Fruit fly (Drosophila melanogaster) whole organism, prepupa: ENCODE results near the gene CG13901.

ENCODE experiments used
- Blimp-1 ChIP-seq: fragments of 200-800 bp; sonication (Bioruptor generic); optimal IDR thresholded peaks from 3 replicates; lab custom pipeline; 2017; ENCODE audit warnings: missing biosample characterization, missing genetic modification characterization, mild to moderate bottlenecking, moderate library complexity, missing genetic modification reagents
- CG10631 ChIP-seq: fragments of 200-800 bp; sonication (Bioruptor generic); optimal IDR thresholded peaks from 2 replicates; lab custom pipeline; 2016; ENCODE audit warnings: missing biosample characterization, missing genetic modification characterization
- CG10669 ChIP-seq: fragments of 200-800 bp; sonication (Bioruptor generic); optimal IDR thresholded peaks from 3 replicates; lab custom pipeline; 2018; ENCODE audit warnings: missing biosample characterization, mild to moderate bottlenecking, missing genetic modification characterization, moderate library complexity
- CG11294 ChIP-seq: fragments of 200-800 bp; sonication (Bioruptor generic); IDR thresholded peaks from 2 replicates; pipeline ENCODE4 v1.3.6; 2022; ENCODE audit warnings: missing biosample characterization, missing genetic modification characterization
- CG11762 ChIP-seq: fragments of 200-800 bp; sonication (Bioruptor generic); optimal IDR thresholded peaks from 3 replicates; lab custom pipeline; 2016; ENCODE audit warnings: missing biosample characterization, missing genetic modification characterization; ENCODE audit not compliant: insufficient read depth
- CG11902 ChIP-seq: fragments of 200-800 bp; sonication (Bioruptor generic); optimal IDR thresholded peaks from 3 replicates; lab custom pipeline; 2016; ENCODE audit warnings: missing biosample characterization, missing genetic modification characterization
- CG15336 ChIP-seq: fragments of 200-800 bp; sonication (Bioruptor generic); IDR thresholded peaks from 2 replicates; pipeline ENCODE4 v1.3.6; 2022; ENCODE audit warnings: missing biosample characterization, missing genetic modification characterization
- CG1621 ChIP-seq: fragments of 200-800 bp; sonication (Bioruptor generic); optimal IDR thresholded peaks from 3 replicates; lab custom pipeline; 2018; ENCODE audit warnings: missing biosample characterization, mild to moderate bottlenecking, missing genetic modification characterization
- CG16779 ChIP-seq: fragments of 200-800 bp; sonication (Bioruptor generic); optimal IDR thresholded peaks from 3 replicates; lab custom pipeline; 2017; ENCODE audit warnings: missing biosample characterization, mild to moderate bottlenecking, missing genetic modification characterization
- CG31627 ChIP-seq: fragments of 200-800 bp; sonication (Bioruptor generic); optimal IDR thresholded peaks from 3 replicates; lab custom pipeline; 2016; ENCODE audit warnings: missing biosample characterization, missing genetic modification characterization
- CG32006 ChIP-seq: fragments of 200-800 bp; sonication (Bioruptor generic); optimal IDR thresholded peaks from 3 replicates; lab custom pipeline; 2017; ENCODE audit warnings: missing biosample characterization, mild to moderate bottlenecking, missing genetic modification characterization
- CG3919 ChIP-seq: fragments of 200-800 bp; sonication (Bioruptor generic); optimal IDR thresholded peaks from 3 replicates; lab custom pipeline; 2016; ENCODE audit warnings: missing biosample characterization, missing genetic modification characterization
- CG4318 ChIP-seq: fragments of 200-800 bp; sonication (Bioruptor generic); optimal IDR thresholded peaks from 3 replicates; lab custom pipeline; 2017; ENCODE audit warnings: missing biosample characterization, mild to moderate bottlenecking, missing genetic modification characterization
- CG6163 ChIP-seq: fragments of 200-800 bp; sonication (Bioruptor generic); IDR thresholded peaks from 3 replicates; pipeline ENCODE4 v1.3.6; 2022; ENCODE audit warnings: missing biosample characterization, missing genetic modification characterization
- CG6276 ChIP-seq: fragments of 200-800 bp; sonication (Bioruptor generic); optimal IDR thresholded peaks from 2 replicates; lab custom pipeline; 2017; ENCODE audit warnings: missing biosample characterization, mild to moderate bottlenecking, missing genetic modification characterization
- CG6792 ChIP-seq: fragments of 200-800 bp; sonication (Bioruptor generic); optimal IDR thresholded peaks from 3 replicates; lab custom pipeline; 2016; ENCODE audit warnings: missing biosample characterization, missing genetic modification characterization
- CG6808 ChIP-seq: fragments of 200-800 bp; sonication (Bioruptor generic); optimal IDR thresholded peaks from 3 replicates; lab custom pipeline; 2017; ENCODE audit warnings: missing biosample characterization, missing genetic modification characterization, mild to moderate bottlenecking, moderate library complexity, missing genetic modification reagents
- CG6854 ChIP-seq: fragments of 200-800 bp; sonication (Bioruptor generic); optimal IDR thresholded peaks from 2 replicates; lab custom pipeline; 2017; ENCODE audit warnings: missing biosample characterization, mild to moderate bottlenecking, missing genetic modification characterization
- CG8119 ChIP-seq: fragments of 200-800 bp; sonication (Bioruptor generic); IDR thresholded peaks from 3 replicates; pipeline ENCODE4 v1.3.6; 2022; ENCODE audit warnings: missing biosample characterization, missing genetic modification characterization
- CG8319 ChIP-seq: fragments of 200-800 bp; sonication (Bioruptor generic); optimal IDR thresholded peaks from 3 replicates; lab custom pipeline; 2016; ENCODE audit warnings: missing biosample characterization, missing genetic modification characterization
- CG8632 ChIP-seq: fragments of 200-800 bp; sonication (Bioruptor generic); optimal IDR thresholded peaks from 3 replicates; lab custom pipeline; 2016; ENCODE audit warnings: missing biosample characterization, missing genetic modification characterization
- CG9139 ChIP-seq: fragments of 200-800 bp; sonication (Bioruptor generic); optimal IDR thresholded peaks from 3 replicates; lab custom pipeline; 2017; ENCODE audit warnings: missing biosample characterization, mild to moderate bottlenecking, missing genetic modification characterization
- Eip75B ChIP-seq: fragments of 200-800 bp; sonication (Bioruptor generic); optimal IDR thresholded peaks from 3 replicates; lab custom pipeline; 2016; ENCODE audit warnings: missing biosample characterization, missing genetic modification characterization
- Eip93F ChIP-seq: fragments of 200-800 bp; sonication (Bioruptor generic); optimal IDR thresholded peaks from 2 replicates; lab custom pipeline; 2016; ENCODE audit warnings: missing biosample characterization, mild to moderate bottlenecking, missing genetic modification characterization
- Ets21C ChIP-seq: fragments of 200-800 bp; sonication (Bioruptor generic); optimal IDR thresholded peaks from 3 replicates; lab custom pipeline; 2016; ENCODE audit warnings: missing biosample characterization, missing genetic modification characterization
- Ets96B ChIP-seq: fragments of 200-800 bp; optimal IDR thresholded peaks from 2 replicates; lab custom pipeline; 2019; ENCODE audit warnings: missing biosample characterization, mild to moderate bottlenecking, missing genetic modification characterization, moderate library complexity
- Gug ChIP-seq: fragments of 200-800 bp; sonication (Bioruptor generic); IDR thresholded peaks from 2 replicates; pipeline ENCODE4 v1.3.6; 2022; ENCODE audit warnings: missing biosample characterization, missing genetic modification characterization
- Hr38 ChIP-seq: sonication (Bioruptor generic); optimal IDR thresholded peaks from 2 replicates; lab custom pipeline; 2016; ENCODE audit warnings: missing biosample characterization, missing genetic modification characterization
- Hr39 ChIP-seq: fragments of 200-800 bp; sonication (Bioruptor generic); optimal IDR thresholded peaks from 2 replicates; lab custom pipeline; 2016; ENCODE audit warnings: missing biosample characterization, missing genetic modification characterization
- Lpt ChIP-seq: fragments of 200-800 bp; sonication (Bioruptor generic); optimal IDR thresholded peaks from 3 replicates; lab custom pipeline; 2016; ENCODE audit warnings: missing biosample characterization, missing genetic modification characterization
- OdsH ChIP-seq: fragments of 200-800 bp; sonication (Bioruptor generic); optimal IDR thresholded peaks from 3 replicates; lab custom pipeline; 2016; ENCODE audit warnings: missing biosample characterization, missing genetic modification characterization
- Smox ChIP-seq: fragments of 200-800 bp; sonication (Bioruptor generic); optimal IDR thresholded peaks from 3 replicates; lab custom pipeline; 2016; ENCODE audit warnings: missing biosample characterization, missing genetic modification characterization
- Sox102F ChIP-seq: fragments of 200-800 bp; sonication (Bioruptor generic); optimal IDR thresholded peaks from 2 replicates; lab custom pipeline; 2016; ENCODE audit warnings: missing biosample characterization, mild to moderate bottlenecking, missing genetic modification characterization
- Sox14 ChIP-seq: fragments of 200-800 bp; sonication (Bioruptor generic); optimal IDR thresholded peaks from 3 replicates; lab custom pipeline; 2016; ENCODE audit warnings: missing biosample characterization, missing genetic modification characterization
- Sox15 ChIP-seq: fragments of 200-800 bp; sonication (Bioruptor generic); optimal IDR thresholded peaks from 3 replicates; lab custom pipeline; 2016; ENCODE audit warnings: missing biosample characterization, missing genetic modification characterization
- achi ChIP-seq: fragments of 200-800 bp; sonication (Bioruptor generic); optimal IDR thresholded peaks from 3 replicates; lab custom pipeline; 2016; ENCODE audit warnings: missing biosample characterization, missing genetic modification characterization
- acj6 ChIP-seq: fragments of 200-800 bp; sonication (Bioruptor generic); optimal IDR thresholded peaks from 3 replicates; lab custom pipeline; 2016; ENCODE audit warnings: missing biosample characterization, missing genetic modification characterization
- cyc ChIP-seq: fragments of 200-800 bp; sonication (Bioruptor generic); optimal IDR thresholded peaks from 3 replicates; lab custom pipeline; 2016; ENCODE audit warnings: missing biosample characterization, missing genetic modification characterization
- dac ChIP-seq: fragments of 200-800 bp; sonication (Bioruptor generic); optimal IDR thresholded peaks from 2 replicates; lab custom pipeline; 2017; ENCODE audit warnings: missing biosample characterization, mild to moderate bottlenecking, missing genetic modification characterization
- eg ChIP-seq: fragments of 200-800 bp; sonication (Bioruptor generic); IDR thresholded peaks from 3 replicates; pipeline ENCODE4 v1.3.6; 2022; ENCODE audit warnings: missing biosample characterization, missing genetic modification characterization
- esn ChIP-seq: fragments of 200-800 bp; sonication (Bioruptor generic); optimal IDR thresholded peaks from 2 replicates; lab custom pipeline; 2016; ENCODE audit warnings: missing biosample characterization, mild to moderate bottlenecking, missing genetic modification characterization, moderate library complexity
- fd59A ChIP-seq: fragments of 200-800 bp; sonication (Bioruptor generic); optimal IDR thresholded peaks from 2 replicates; lab custom pipeline; 2017; ENCODE audit warnings: missing biosample characterization, mild to moderate bottlenecking, missing genetic modification characterization, missing genetic modification reagents
- fkh ChIP-seq: fragments of 200-800 bp; sonication (Bioruptor generic); optimal IDR thresholded peaks from 3 replicates; lab custom pipeline; 2017; ENCODE audit warnings: missing biosample characterization, mild to moderate bottlenecking, missing genetic modification characterization, moderate library complexity
- lz ChIP-seq: fragments of 200-800 bp; sonication (Bioruptor generic); optimal IDR thresholded peaks from 3 replicates; lab custom pipeline; 2016; ENCODE audit warnings: missing biosample characterization, missing genetic modification characterization
- net ChIP-seq: fragments of 200-800 bp; sonication (Bioruptor generic); optimal IDR thresholded peaks from 3 replicates; lab custom pipeline; 2016; ENCODE audit warnings: missing biosample characterization, missing genetic modification characterization
- pdm3 ChIP-seq: fragments of 200-800 bp; sonication (Bioruptor generic); optimal IDR thresholded peaks from 3 replicates; lab custom pipeline; 2016; ENCODE audit warnings: missing biosample characterization, missing genetic modification characterization
- spab ChIP-seq: fragments of 200-800 bp; sonication (Bioruptor generic); optimal IDR thresholded peaks from 2 replicates; lab custom pipeline; 2017; ENCODE audit warnings: missing biosample characterization, mild to moderate bottlenecking, missing genetic modification characterization, missing genetic modification reagents
- svp ChIP-seq: fragments of 200-800 bp; sonication (Bioruptor generic); peaks from one replicate; lab custom pipeline; 2016; ENCODE audit warnings: missing biosample characterization, missing genetic modification characterization
- topi ChIP-seq: fragments of 200-800 bp; sonication (Bioruptor generic); optimal IDR thresholded peaks from 3 replicates; lab custom pipeline; 2016; ENCODE audit warnings: missing biosample characterization, missing genetic modification characterization
- vri ChIP-seq: fragments of 200-800 bp; sonication (Bioruptor generic); optimal IDR thresholded peaks from 3 replicates; lab custom pipeline; 2016; ENCODE audit warnings: missing biosample characterization, mild to moderate bottlenecking, missing genetic modification characterization

Gene CG13901

DNA sequence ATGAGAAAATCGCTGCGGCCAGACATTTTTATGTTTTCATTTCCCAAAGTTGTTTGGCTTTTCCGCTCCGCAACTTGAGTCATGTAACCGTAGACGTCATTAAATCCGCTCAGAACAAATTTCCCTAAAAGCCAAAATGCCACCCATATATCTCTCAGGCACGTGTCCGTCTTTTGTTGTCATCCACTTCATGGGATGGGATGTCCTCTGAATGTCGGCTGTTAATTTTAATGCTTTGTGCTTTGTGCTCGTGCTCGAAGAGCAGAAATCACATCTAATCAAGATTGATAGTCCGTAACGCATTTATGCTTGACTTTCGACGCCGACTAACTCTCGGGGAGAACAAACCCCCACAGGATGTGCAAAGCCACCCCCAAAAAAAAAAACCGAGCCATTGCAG lies 42.6 kb downstream of the CG13901 start:
- TF ChIP-seq Eip93F (GFP tag; lab: Kevin White, UChicago) (no peak), CG8319 (no peak), CG15336 (GFP tag; lab: Robert Waterston, UW) (no peak), spab (GFP tag; lab: Kevin White, UChicago) (no peak), CG11902 (GFP tag; lab: Kevin White, UChicago) (no peak), dac (GFP tag; lab: Kevin White, UChicago) (no peak), Gug (GFP tag; lab: Robert Waterston, UW) (no peak), net (GFP tag; lab: Kevin White, UChicago) (no peak)

DNA sequence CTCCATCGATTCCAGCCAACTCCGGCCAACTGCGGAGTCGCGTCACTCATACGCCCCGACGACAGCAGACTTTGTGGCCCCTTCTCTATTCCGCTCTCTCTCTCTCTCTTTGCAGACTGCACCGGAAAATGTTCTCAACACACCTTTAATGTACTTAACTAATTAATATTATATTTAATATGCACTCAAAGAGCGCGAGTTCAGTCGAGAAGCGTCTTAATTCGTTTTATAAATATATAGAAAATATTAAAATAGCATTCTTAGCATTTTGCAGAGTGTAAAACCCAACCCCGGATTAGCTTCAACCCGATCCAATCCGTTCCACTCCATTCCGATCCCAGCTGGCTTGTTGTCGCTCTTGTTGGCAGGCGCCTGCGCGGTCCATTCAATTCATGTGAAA lies 43.2 kb downstream of the CG13901 start:
- TF ChIP-seq CG8632, result no peak
- no peak for TF ChIP-seq topi (GFP tag; lab: Kevin White, UChicago)
- TF ChIP-seq Hr39 (GFP tag; lab: Kevin White, UChicago), result no peak
- TF ChIP-seq Sox15 (GFP tag; lab: Kevin White, UChicago), result no peak
- TF ChIP-seq dac (GFP tag; lab: Kevin White, UChicago), result no peak
- TF ChIP-seq CG6792, result no peak
- TF ChIP-seq achi, result peak; percentile 21
- no peak for TF ChIP-seq spab (GFP tag; lab: Kevin White, UChicago)
- TF ChIP-seq net (GFP tag; lab: Kevin White, UChicago), result no peak
- TF ChIP-seq fkh (GFP tag; lab: Kevin White, UChicago), result no peak
- no peak for TF ChIP-seq CG9139 (GFP tag; lab: Kevin White, UChicago)
- no peak for TF ChIP-seq Eip93F (GFP tag; lab: Kevin White, UChicago)
- no peak for TF ChIP-seq Ets96B (tag; lab: Kevin White, UChicago)
- no peak for TF ChIP-seq CG11902 (GFP tag; lab: Kevin White, UChicago)
- no peak for TF ChIP-seq esn
- TF ChIP-seq fd59A (GFP tag; lab: Kevin White, UChicago), result no peak
- TF ChIP-seq CG6854, result no peak
- TF ChIP-seq CG8319, result no peak
- no peak for TF ChIP-seq svp (GFP tag; lab: Kevin White, UChicago)
- TF ChIP-seq Sox14 (GFP tag; lab: Kevin White, UChicago), result no peak
- no peak for TF ChIP-seq CG10631 (GFP tag; lab: Kevin White, UChicago)
- TF ChIP-seq acj6 (GFP tag; lab: Kevin White, UChicago), result no peak
- TF ChIP-seq CG15336 (GFP tag; lab: Robert Waterston, UW), result peak; percentile 75
- no peak for TF ChIP-seq CG11294 (GFP tag; lab: Robert Waterston, UW)
- peak; percentile 17 for TF ChIP-seq pdm3 (GFP tag; lab: Kevin White, UChicago)
- no peak for TF ChIP-seq CG11762
- TF ChIP-seq CG16779 (tag; lab: Kevin White, UChicago), result no peak
- TF ChIP-seq eg, result peak; percentile 81
- peak; percentile 70 for TF ChIP-seq CG32006 (GFP tag; lab: Kevin White, UChicago)
- no peak for TF ChIP-seq CG6808 (GFP tag; lab: Kevin White, UChicago)
- TF ChIP-seq cyc (GFP tag; lab: Kevin White, UChicago), result no peak
- TF ChIP-seq Gug (GFP tag; lab: Robert Waterston, UW), result no peak
- TF ChIP-seq lz (GFP tag; lab: Kevin White, UChicago), result no peak
- TF ChIP-seq Eip75B (GFP tag; lab: Kevin White, UChicago), result no peak
- no peak for TF ChIP-seq Sox102F
- no peak for TF ChIP-seq CG31627 (GFP tag; lab: Kevin White, UChicago)
- no peak for TF ChIP-seq Hr38 (GFP tag; lab: Kevin White, UChicago)
- TF ChIP-seq Ets21C (GFP tag; lab: Kevin White, UChicago), result no peak
- no peak for TF ChIP-seq vri (GFP tag; lab: Kevin White, UChicago)
- no peak for TF ChIP-seq Blimp-1 (GFP tag; lab: Kevin White, UChicago)
- TF ChIP-seq CG8119 (GFP tag; lab: Robert Waterston, UW), result peak; percentile 73
- no peak for TF ChIP-seq OdsH (GFP tag; lab: Kevin White, UChicago)
- no peak for TF ChIP-seq CG1621 (tag; lab: Kevin White, UChicago)
- no peak for TF ChIP-seq CG3919
- no peak for TF ChIP-seq CG10669 (GFP tag; lab: Kevin White, UChicago)
- no peak for TF ChIP-seq Smox (GFP tag; lab: Kevin White, UChicago)
- peak; percentile 10 for TF ChIP-seq CG4318 (GFP tag; lab: Kevin White, UChicago)
- TF ChIP-seq Lpt (GFP tag; lab: Kevin White, UChicago), result no peak
- peak; percentile 52 for TF ChIP-seq CG6276
- peak; percentile 51; the same call in 1 of the 3 replicates for TF ChIP-seq CG6163 (GFP tag; lab: Robert Waterston, UW)
